Worm (Caenorhabditis elegans): ENCODE measurements around the gene ZK666.14.

ZK666.14 gene

ce11 chrII:10446814-10447213 is 47.8 kb upstream of the ZK666.14 start:
- TF ChIP-seq athp-1 (tag; optimal IDR thresholded peaks at IDR 0.05) (no peak), Y53G8AR.9 (GFP tag; conservative IDR thresholded peaks at IDR 0.05) (0 out of 2 replicates have a peak, but pooled peaks have one; percentile 9)

ce11 chrII:10447348-10448316 is 46.9 kb upstream of the ZK666.14 start, which contains the start of gene ZK673.2:
Gene ZK673.2 (plus strand): TSS chrII:10448266.
- TF ChIP-seq nfya-1 (tag; optimal IDR thresholded peaks at IDR 0.05; ENCODE audit: borderline replicate concordance, insufficient read depth) (no peak), nhr-27 (tag; optimal IDR thresholded peaks at IDR 0.05) (no peak), mcd-1 (GFP tag; IDR thresholded peaks at IDR 0.05) (peak; percentile 15; the same call in 1 of the 2 replicates), attf-5 (GFP tag; optimal IDR thresholded peaks at IDR 0.05) (peak; percentile 45), sea-2 (GFP tag; IDR thresholded peaks at IDR 0.05) (no peak), F55B11.4 (tag; optimal IDR thresholded peaks at IDR 0.05; ENCODE audit: borderline replicate concordance, insufficient read depth) (no peak), zfh-2 (GFP tag; conservative IDR thresholded peaks at IDR 0.05) (no peak), attf-3 (GFP tag; conservative IDR thresholded peaks at IDR 0.05) (no peak), dox-1 (GFP tag; IDR thresholded peaks at IDR 0.05) (peak; percentile 24; the same call in 1 of the 2 replicates), ztf-26 (tag; optimal IDR thresholded peaks at IDR 0.05) (peak; percentile 43), lin-40 (tag; optimal IDR thresholded peaks at IDR 0.05) (peak; percentile 50), F57C9.4 (tag; optimal IDR thresholded peaks at IDR 0.05) (no peak), ZK185.1 (tag; optimal IDR thresholded peaks at IDR 0.05; ENCODE audit: poor library complexity, severe bottlenecking) (no peak), snpc-1.1 (tag; optimal IDR thresholded peaks at IDR 0.05; ENCODE audit: insufficient read depth) (no peak), F37B4.10 (GFP tag; IDR thresholded peaks at IDR 0.05) (no peak), xnd-1 (tag; optimal IDR thresholded peaks at IDR 0.05) (no peak), F22D6.2 (tag; optimal IDR thresholded peaks at IDR 0.05) (no peak), C06A6.2 (GFP tag; conservative IDR thresholded peaks at IDR 0.05) (0 out of 2 replicates have a peak, but pooled peaks have one; percentile 11), zim-3 (tag; optimal IDR thresholded peaks at IDR 0.05) (no peak), F33H1.4 (GFP tag; IDR thresholded peaks at IDR 0.05) (no peak), hsf-1 (GFP tag; IDR thresholded peaks at IDR 0.05) (no peak), ets-4 (GFP tag; optimal IDR thresholded peaks at IDR 0.05) (peak; percentile 23), nfyb-1 (GFP tag; IDR thresholded peaks at IDR 0.05) (no peak), atf-7 (tag; optimal IDR thresholded peaks at IDR 0.05) (peak; percentile 78), nhr-179 (tag; optimal IDR thresholded peaks at IDR 0.05) (no peak), cebp-2 (GFP tag; IDR thresholded peaks at IDR 0.05) (no peak), ceh-79 (tag; optimal IDR thresholded peaks at IDR 0.05) (no peak), aptf-2 (GFP tag; conservative IDR thresholded peaks at IDR 0.05) (no peak), let-526 (GFP tag; IDR thresholded peaks at IDR 0.05) (no peak), ccch-3 (GFP tag; optimal IDR thresholded peaks at IDR 0.05) (no peak), madf-3 (GFP tag; IDR thresholded peaks at IDR 0.05) (no peak), B0336.3 (GFP tag; IDR thresholded peaks at IDR 0.05) (no peak), ztf-22 (GFP tag; optimal IDR thresholded peaks at IDR 0.05) (peak; percentile 80), let-607 (tag; optimal IDR thresholded peaks at IDR 0.05) (peak in 1 of 2 experiments; percentile 35), snpc-3.4 (tag; optimal IDR thresholded peaks at IDR 0.05) (no peak), nhr-80 (tag; optimal IDR thresholded peaks at IDR 0.05) (peak; percentile 90), efl-1 (GFP tag; optimal IDR thresholded peaks at IDR 0.05) (no peak), tbp1 (GFP tag; optimal IDR thresholded peaks at IDR 0.05) (peak; percentile 29), repo-1 (tag; optimal IDR thresholded peaks at IDR 0.05) (no peak), tbx-9 (tag; optimal IDR thresholded peaks at IDR 0.05; ENCODE audit: borderline replicate concordance) (no peak), nhr-90 (tag; optimal IDR thresholded peaks at IDR 0.05) (no peak), unc-62 (GFP tag; optimal IDR thresholded peaks at IDR 0.05) (peak; percentile 39)

Measured in whole organism, young adult.